Worm (Caenorhabditis elegans) whole organism, L1 larva: ENCODE data around the gene nspg-4.

Experiments used
- blmp-1 ChIP-seq: fragments of 150-350 bp; optimal IDR thresholded peaks from 2 replicates; lab custom pipeline; 2014; ENCODE audit warnings: missing biosample characterization, missing genetic modification characterization
- ceh-8 ChIP-seq: fragments of 200-800 bp; sonication (Bioruptor generic); optimal IDR thresholded peaks from 2 replicates; lab custom pipeline; 2018; ENCODE audit warnings: mild to moderate bottlenecking, missing genetic modification characterization, moderate library complexity, missing compliant biosample characterization
- egl-13 ChIP-seq: sonication (generic microtip); optimal IDR thresholded peaks from 2 replicates; lab custom pipeline; 2016; ENCODE audit warnings: missing genotype, missing genetic modification reagents, missing genetic modification characterization, missing compliant biosample characterization
- egl-27 ChIP-seq, 2 experiments: fragments of 150-350 bp in 1 of 2; sonication (generic microtip); optimal IDR thresholded peaks; 3 replicates each; lab custom pipeline; 2017 to 2018; ENCODE audit warnings: missing biosample characterization in 2 of 2, missing genetic modification characterization in 2 of 2, missing genetic modification reagents in 2 of 2
- fos-1 ChIP-seq: fragments of 150-350 bp; optimal IDR thresholded peaks from 2 replicates; lab custom pipeline; 2014; ENCODE audit warnings: missing biosample characterization, missing genetic modification characterization
- lir-3 ChIP-seq: sonication (generic microtip); optimal IDR thresholded peaks from 2 replicates; lab custom pipeline; 2016; ENCODE audit warnings: mild to moderate bottlenecking, missing genetic modification characterization, moderate library complexity, missing compliant biosample characterization; ENCODE audit not compliant: poor library complexity
- mab-9 ChIP-seq: fragments of 200-800 bp; sonication (Bioruptor generic); IDR thresholded peaks from 2 replicates; pipeline ENCODE4 v1.3.6; 2022; ENCODE audit warnings: missing genetic modification reagents, missing genetic modification characterization, missing compliant biosample characterization
- mdl-1 ChIP-seq, 2 experiments: fragments of 150-350 bp; optimal IDR thresholded peaks; 2 replicates each; lab custom pipeline; 2014 to 2017; ENCODE audit warnings: missing biosample characterization in 2 of 2, missing genetic modification characterization in 2 of 2, inconsistent platforms in 1 of 2
- nhr-28 ChIP-seq: fragments of 150-350 bp; optimal IDR thresholded peaks from 2 replicates; lab custom pipeline; 2014; ENCODE audit warnings: missing biosample characterization, missing genetic modification characterization
- nhr-90 ChIP-seq: sonication (generic microtip); optimal IDR thresholded peaks from 2 replicates; lab custom pipeline; 2016; ENCODE audit warnings: mild to moderate bottlenecking, missing genetic modification characterization, missing compliant biosample characterization; ENCODE audit not compliant: poor library complexity
- pqm-1 ChIP-seq: sonication (generic microtip); optimal IDR thresholded peaks from 3 replicates; lab custom pipeline; 2017; ENCODE audit warnings: missing biosample characterization, missing genetic modification characterization
- skn-1 ChIP-seq: fragments of 150-350 bp; optimal IDR thresholded peaks from 2 replicates; lab custom pipeline; 2014; ENCODE audit warnings: missing biosample characterization, missing genetic modification characterization
- sptf-1 ChIP-seq: fragments of 150-350 bp; optimal IDR thresholded peaks from 2 replicates; lab custom pipeline; 2014; ENCODE audit warnings: missing biosample characterization, missing genetic modification characterization
- ztf-11 ChIP-seq, 2 experiments: sonication (generic microtip); optimal IDR thresholded peaks; 2 replicates each; lab custom pipeline; 2016 to 2017; ENCODE audit warnings: missing genetic modification characterization in 2 of 2, missing biosample characterization in 1 of 2, missing compliant biosample characterization in 1 of 2

DNA sequence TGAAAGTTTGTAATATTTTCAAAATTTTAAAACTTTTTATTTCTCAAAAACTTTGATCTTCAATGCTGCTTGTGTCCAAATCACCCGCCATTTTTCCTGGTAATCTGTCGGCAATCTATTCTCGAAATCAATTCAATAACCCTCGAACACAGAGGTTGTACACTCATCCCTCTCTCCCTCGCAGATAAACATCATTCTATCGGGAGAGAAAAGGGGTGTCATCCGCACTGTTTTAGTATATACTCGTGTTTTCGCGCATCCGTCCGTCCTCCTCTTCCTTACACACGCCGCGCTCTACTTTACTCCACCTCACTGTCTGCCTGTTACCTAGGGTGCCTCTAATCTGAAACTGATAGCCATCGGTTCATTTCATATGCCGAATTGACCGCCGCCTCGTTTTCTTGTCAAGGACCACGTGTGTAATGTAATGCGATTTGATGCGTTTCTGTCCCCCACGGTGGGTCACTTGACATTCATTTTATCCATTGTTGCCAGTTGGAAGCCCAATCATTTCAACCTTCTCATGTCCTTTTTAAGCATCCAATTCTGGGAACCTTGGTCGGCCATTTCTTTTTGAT is 6.5 kb downstream of the nspg-4 start:
- TF ChIP-seq skn-1 (tag; lab: Kevin White, UChicago) (no peak), ztf-11 (tag; optimal IDR thresholded peaks at IDR 0.05; lab: Kevin White, UChicago) (no peak), mab-9 (GFP tag; lab: Robert Waterston, UW) (no peak), blmp-1 (peak; percentile 9), lir-3 (no peak), egl-27 (tag; optimal IDR thresholded peaks at IDR 0.05; lab: Kevin White, UChicago) (no peak), nhr-90 (no peak), pqm-1 (no peak), mdl-1 (tag; optimal IDR thresholded peaks at IDR 0.05; lab: Kevin White, UChicago) (no peak), nhr-28 (tag; lab: Kevin White, UChicago) (no peak), sptf-1 (tag; lab: Kevin White, UChicago) (no peak), fos-1 (no peak), egl-13 (tag; lab: Kevin White, UChicago) (no peak), ceh-8 (GFP tag; lab: Kevin White, UChicago) (no peak)
